Fruit fly (Drosophila melanogaster) whole organism, adult: ENCODE measurements around the gene pigs.
A peak's percentile ranks its signal among the peaks of the same experiment; 100 is the strongest.

Source experiments
- CG11617 ChIP-seq: fragments of 200-800 bp; sonication (Bioruptor generic); optimal IDR thresholded peaks from 2 replicates; lab custom pipeline; 2017; ENCODE audit warnings: mild to moderate bottlenecking, missing biosample characterization, missing genetic modification reagents, missing genetic modification characterization
- CG12768 ChIP-seq: fragments of 200-800 bp; sonication (Bioruptor generic); optimal IDR thresholded peaks from 2 replicates; lab custom pipeline; 2017; ENCODE audit warnings: missing biosample characterization, missing genetic modification characterization, mild to moderate bottlenecking, moderate library complexity, missing genetic modification reagents
- CG14711 ChIP-seq: fragments of 200-800 bp; sonication (Bioruptor generic); optimal IDR thresholded peaks from 2 replicates; lab custom pipeline; 2018; ENCODE audit warnings: missing biosample characterization, mild to moderate bottlenecking, missing genetic modification characterization, moderate library complexity
- CG1620 ChIP-seq: fragments of 200-800 bp; sonication (Bioruptor generic); optimal IDR thresholded peaks from 2 replicates; lab custom pipeline; 2016; ENCODE audit warnings: missing biosample characterization, missing genetic modification characterization
- CG33017 ChIP-seq: fragments of 200-800 bp; sonication (Bioruptor generic); optimal IDR thresholded peaks from 2 replicates; lab custom pipeline; 2018; ENCODE audit warnings: missing biosample characterization, mild to moderate bottlenecking, missing genetic modification characterization, moderate library complexity
- CG5204 ChIP-seq: fragments of 200-800 bp; sonication (Bioruptor generic); optimal IDR thresholded peaks from 2 replicates; lab custom pipeline; 2016; ENCODE audit warnings: missing biosample characterization, missing genetic modification characterization
- CG7045 ChIP-seq: fragments of 200-800 bp; sonication (Bioruptor generic); optimal IDR thresholded peaks from 2 replicates; lab custom pipeline; 2017; ENCODE audit warnings: missing biosample characterization, mild to moderate bottlenecking, missing genetic modification characterization
- CG7101 ChIP-seq: fragments of 200-800 bp; sonication (Bioruptor generic); optimal IDR thresholded peaks from 2 replicates; lab custom pipeline; 2018; ENCODE audit warnings: missing biosample characterization, mild to moderate bottlenecking, missing genetic modification characterization, moderate library complexity
- Clk ChIP-seq: fragments of 200-800 bp; sonication (Bioruptor generic); optimal IDR thresholded peaks from 2 replicates; lab custom pipeline; 2017; ENCODE audit warnings: missing biosample characterization, missing genetic modification characterization
- Crg-1 ChIP-seq: fragments of 200-800 bp; sonication (Bioruptor generic); optimal IDR thresholded peaks from 2 replicates; lab custom pipeline; 2016; ENCODE audit warnings: missing biosample characterization, missing genetic modification characterization
- Hr96 ChIP-seq: fragments of 200-800 bp; sonication (Bioruptor generic); optimal IDR thresholded peaks from 2 replicates; lab custom pipeline; 2016; ENCODE audit warnings: missing biosample characterization, missing genetic modification characterization
- Mnt ChIP-seq: fragments of 200-800 bp; sonication (Bioruptor generic); optimal IDR thresholded peaks from 2 replicates; lab custom pipeline; 2016; ENCODE audit warnings: missing biosample characterization, mild to moderate bottlenecking, missing genetic modification characterization
- bab1 ChIP-seq: fragments of 200-800 bp; sonication (Bioruptor generic); optimal IDR thresholded peaks from 3 replicates; lab custom pipeline; 2019; ENCODE audit warnings: missing biosample characterization, mild to moderate bottlenecking, missing genetic modification characterization, moderate library complexity
- cic ChIP-seq: fragments of 200-800 bp; sonication (Bioruptor generic); optimal IDR thresholded peaks from 2 replicates; lab custom pipeline; 2017; ENCODE audit warnings: missing biosample characterization, mild to moderate bottlenecking, missing genetic modification characterization, moderate library complexity
- cnc ChIP-seq, 2 experiments: fragments of >200 bp; optimal IDR thresholded peaks; 2 replicates each; lab custom pipeline; 2017
- kay ChIP-seq: fragments of 200-800 bp; sonication (Bioruptor generic); peaks from one replicate; lab custom pipeline; 2016; ENCODE audit warnings: missing biosample characterization, missing genetic modification characterization, borderline replicate concordance
- ovo ChIP-seq: fragments of 200-800 bp; sonication (Bioruptor generic); optimal IDR thresholded peaks from 2 replicates; lab custom pipeline; 2016; ENCODE audit warnings: missing biosample characterization, missing genetic modification characterization
- pad ChIP-seq: fragments of 200-800 bp; sonication (Bioruptor generic); optimal IDR thresholded peaks from 3 replicates; lab custom pipeline; 2017; ENCODE audit warnings: missing biosample characterization, missing genetic modification characterization, mild to moderate bottlenecking, moderate library complexity, missing genetic modification reagents
- tj ChIP-seq: fragments of 200-800 bp; sonication (Bioruptor generic); optimal IDR thresholded peaks from 3 replicates; lab custom pipeline; 2017; ENCODE audit warnings: missing biosample characterization, mild to moderate bottlenecking, missing genetic modification characterization, moderate library complexity
- toe ChIP-seq: fragments of 200-800 bp; sonication (Bioruptor generic); optimal IDR thresholded peaks from 2 replicates; lab custom pipeline; 2016; ENCODE audit warnings: missing biosample characterization, missing genetic modification characterization

Gene pigs

DNA sequence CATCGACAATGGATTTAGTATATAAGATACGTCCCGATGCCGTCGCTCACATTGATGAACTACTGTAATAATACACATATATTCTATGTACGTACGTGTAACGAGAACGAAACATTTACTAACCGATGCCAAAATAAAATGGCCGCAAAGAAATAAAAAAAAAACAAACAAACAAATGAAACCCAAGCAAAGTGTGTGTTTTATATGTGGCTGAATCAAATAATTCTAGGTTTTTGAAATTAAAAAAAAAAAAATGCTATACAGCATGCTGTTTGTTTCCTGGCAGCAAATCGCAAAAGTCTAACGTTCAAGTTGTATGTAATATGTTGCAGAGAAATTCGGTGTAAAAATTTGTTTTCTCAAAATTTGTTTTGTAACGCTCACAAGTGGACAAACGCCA, 10.9 kb upstream of the pigs start, which contains the start of gene CG17717:
TSS of gene CG17717 (plus strand) at position 301 of the 400 bp plus-strand sequence.
- TF ChIP-seq CG11617 (no peak), Mnt (GFP tag; lab: Kevin White, UChicago) (no peak), pad (no peak), CG33017 (tag; lab: Kevin White, UChicago) (no peak), tj (GFP tag; lab: Kevin White, UChicago) (no peak), cic (no peak), CG1620 (GFP tag; lab: Kevin White, UChicago) (no peak), CG14711 (no peak), bab1 (GFP tag; lab: Kevin White, UChicago) (no peak), CG7101 (tag; lab: Kevin White, UChicago) (no peak), CG7045 (GFP tag; lab: Kevin White, UChicago) (no peak), CG12768 (no peak), kay (GFP tag; lab: Kevin White, UChicago) (no peak), Hr96 (GFP tag; lab: Kevin White, UChicago) (no peak), cnc (optimal IDR thresholded peaks at IDR 0.05; lab: Kevin White, UChicago) (no peak), toe (no peak), CG5204 (GFP tag; lab: Kevin White, UChicago) (no peak), ovo (GFP tag; lab: Kevin White, UChicago) (no peak), Crg-1 (no peak), Clk (GFP tag; lab: Kevin White, UChicago) (no peak)

DNA sequence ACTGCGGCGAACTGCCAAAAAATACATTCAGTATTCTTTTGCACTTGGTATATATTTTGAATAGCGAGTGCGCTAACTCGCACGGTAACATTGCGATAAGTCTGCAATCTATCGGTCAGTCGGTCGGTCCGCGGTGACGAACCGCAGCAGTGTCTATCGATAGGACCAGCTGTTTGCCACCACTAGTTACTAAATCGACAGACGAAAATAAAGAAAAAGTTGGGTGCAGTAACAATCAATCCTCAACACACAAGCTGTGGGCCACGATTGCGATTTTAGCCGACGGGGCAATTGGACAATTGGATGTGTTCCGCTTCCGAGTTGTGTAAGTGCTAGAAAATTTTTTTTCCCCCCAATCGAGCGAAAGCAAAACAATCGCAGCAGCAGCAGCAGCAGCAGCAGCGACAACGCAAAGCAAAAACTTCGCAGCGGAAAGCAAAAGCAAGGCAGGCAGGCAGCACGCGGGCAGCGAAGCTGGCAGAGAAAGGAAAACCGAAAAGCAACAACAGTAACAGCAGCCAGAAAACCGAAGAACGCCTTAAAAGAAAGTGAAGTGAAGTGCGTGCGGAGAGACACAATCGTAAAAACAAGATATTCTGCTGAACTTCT, 9.1 kb upstream of the pigs start, which contains the start of gene Pat1:
TSS of gene Pat1 (plus strand) at position 96 of the 609 bp plus-strand sequence.
- TF ChIP-seq Clk (GFP tag; lab: Kevin White, UChicago) (no peak), CG14711 (peak; percentile 8), tj (GFP tag; lab: Kevin White, UChicago) (no peak), cic (no peak), Mnt (GFP tag; lab: Kevin White, UChicago) (peak; percentile 24), bab1 (GFP tag; lab: Kevin White, UChicago) (peak; percentile 73), cnc (optimal IDR thresholded peaks at IDR 0.05; lab: Kevin White, UChicago) (no peak), kay (GFP tag; lab: Kevin White, UChicago) (no peak), toe (no peak), pad (no peak), CG1620 (GFP tag; lab: Kevin White, UChicago) (no peak), CG7101 (tag; lab: Kevin White, UChicago) (peak; percentile 17), CG33017 (tag; lab: Kevin White, UChicago) (no peak), CG12768 (no peak), Hr96 (GFP tag; lab: Kevin White, UChicago) (no peak), Crg-1 (no peak), CG5204 (GFP tag; lab: Kevin White, UChicago) (no peak), ovo (GFP tag; lab: Kevin White, UChicago) (no peak), CG11617 (peak; percentile 1), CG7045 (GFP tag; lab: Kevin White, UChicago) (no peak)

DNA sequence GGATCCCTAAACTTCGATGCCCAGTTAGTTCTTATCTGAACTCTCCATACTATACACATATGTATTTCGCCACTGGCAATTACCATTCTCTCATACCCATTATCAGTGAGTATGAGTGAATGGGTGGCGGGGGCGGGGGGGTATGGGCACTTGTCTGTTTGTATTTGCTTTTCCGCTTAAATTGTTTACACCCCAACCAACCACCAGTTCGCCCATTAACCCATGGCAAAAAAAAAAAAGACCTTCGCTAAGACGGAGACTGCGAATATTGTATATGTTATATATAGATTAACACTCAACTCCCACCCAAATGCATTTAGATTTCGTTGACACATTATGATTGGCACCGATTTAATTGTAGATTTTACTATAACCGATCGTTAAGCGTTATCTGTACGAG, 7.8 kb upstream of the pigs start:
- peak; percentile 58 for TF ChIP-seq CG11617
- peak; percentile 84 for TF ChIP-seq CG7101 (tag; lab: Kevin White, UChicago)
- TF ChIP-seq CG33017 (tag; lab: Kevin White, UChicago) = peak; percentile 53
- peak; percentile 65 for TF ChIP-seq pad
- TF ChIP-seq Crg-1 = peak; percentile 65
- no peak for TF ChIP-seq Hr96 (GFP tag; lab: Kevin White, UChicago)
- peak; percentile 64 for TF ChIP-seq ovo (GFP tag; lab: Kevin White, UChicago)
- peak; percentile 42 for TF ChIP-seq tj (GFP tag; lab: Kevin White, UChicago)
- no peak for TF ChIP-seq CG1620 (GFP tag; lab: Kevin White, UChicago)
- peak; percentile 37 for TF ChIP-seq CG7045 (GFP tag; lab: Kevin White, UChicago)
- peak; percentile 17 for TF ChIP-seq Clk (GFP tag; lab: Kevin White, UChicago)
- peak; percentile 51 for TF ChIP-seq CG12768
- no peak for TF ChIP-seq cnc (optimal IDR thresholded peaks at IDR 0.05; lab: Kevin White, UChicago)
- TF ChIP-seq kay (GFP tag; lab: Kevin White, UChicago) = peak; percentile 49
- TF ChIP-seq bab1 (GFP tag; lab: Kevin White, UChicago) = no peak
- no peak for TF ChIP-seq CG5204 (GFP tag; lab: Kevin White, UChicago)
- TF ChIP-seq toe = no peak
- TF ChIP-seq CG14711 = peak; percentile 42
- no peak for TF ChIP-seq cic

DNA sequence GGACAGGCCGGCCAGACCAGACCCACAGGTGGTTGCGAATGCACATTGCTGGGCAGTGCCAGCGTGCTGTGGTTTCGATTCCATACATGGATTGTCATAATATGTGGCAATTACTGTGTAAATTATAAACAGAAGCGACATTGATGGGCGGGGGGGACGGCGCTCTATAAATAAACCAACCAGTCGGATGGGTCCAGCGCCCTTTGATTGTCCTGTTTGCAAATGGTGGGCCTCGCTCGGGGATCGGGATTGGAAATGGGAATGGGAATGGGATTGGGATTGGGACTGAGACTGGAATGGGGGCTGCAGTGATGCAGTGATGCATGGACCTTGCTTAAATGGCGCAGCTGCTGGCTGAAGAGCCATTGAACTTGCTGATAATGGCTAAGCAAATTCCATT, 7.1 kb upstream of the pigs start:
- TF ChIP-seq cnc (optimal IDR thresholded peaks at IDR 0.05; lab: Kevin White, UChicago) (no peak), CG11617 (no peak), CG7045 (GFP tag; lab: Kevin White, UChicago) (no peak), Mnt (GFP tag; lab: Kevin White, UChicago) (no peak), Crg-1 (no peak), tj (GFP tag; lab: Kevin White, UChicago) (no peak), bab1 (GFP tag; lab: Kevin White, UChicago) (no peak), toe (no peak), cic (no peak), CG33017 (tag; lab: Kevin White, UChicago) (no peak), CG1620 (GFP tag; lab: Kevin White, UChicago) (no peak), CG12768 (no peak), Clk (GFP tag; lab: Kevin White, UChicago) (no peak), Hr96 (GFP tag; lab: Kevin White, UChicago) (no peak), CG14711 (no peak), ovo (GFP tag; lab: Kevin White, UChicago) (no peak), kay (GFP tag; lab: Kevin White, UChicago) (no peak), CG5204 (GFP tag; lab: Kevin White, UChicago) (no peak), CG7101 (tag; lab: Kevin White, UChicago) (no peak)

DNA sequence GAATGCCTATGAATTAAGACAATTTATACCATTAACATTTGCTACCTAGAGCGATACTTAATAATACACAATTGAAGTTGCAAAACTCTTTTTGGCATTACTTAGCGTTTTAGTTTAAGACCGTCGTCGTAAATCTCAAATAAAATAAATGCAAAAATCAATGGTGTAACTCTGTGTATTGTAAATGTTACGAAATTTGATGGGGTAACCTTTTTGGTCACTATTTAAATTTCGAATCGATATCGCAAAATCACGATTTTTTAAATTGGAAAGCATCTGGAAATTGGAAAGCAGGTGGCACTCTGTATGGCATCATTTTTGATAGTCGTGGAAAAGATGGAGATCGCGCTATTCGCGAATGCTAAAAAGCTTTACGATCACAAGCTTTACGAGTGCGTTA, 3.1 kb upstream of the pigs start, which contains the start of gene APC7:
TSS of gene APC7 (plus strand) at position 301 of the 400 bp plus-strand sequence.
- no peak for TF ChIP-seq CG33017 (tag; lab: Kevin White, UChicago)
- TF ChIP-seq cic = no peak
- TF ChIP-seq CG7045 (GFP tag; lab: Kevin White, UChicago) = no peak
- TF ChIP-seq CG7101 (tag; lab: Kevin White, UChicago) = no peak
- no peak for TF ChIP-seq pad
- no peak for TF ChIP-seq CG12768
- TF ChIP-seq CG5204 (GFP tag; lab: Kevin White, UChicago) = no peak
- no peak for TF ChIP-seq Clk (GFP tag; lab: Kevin White, UChicago)
- no peak for TF ChIP-seq Crg-1
- no peak for TF ChIP-seq toe
